Worm (Caenorhabditis elegans): ENCODE measurements around the gene tofu-7.

DNA sequence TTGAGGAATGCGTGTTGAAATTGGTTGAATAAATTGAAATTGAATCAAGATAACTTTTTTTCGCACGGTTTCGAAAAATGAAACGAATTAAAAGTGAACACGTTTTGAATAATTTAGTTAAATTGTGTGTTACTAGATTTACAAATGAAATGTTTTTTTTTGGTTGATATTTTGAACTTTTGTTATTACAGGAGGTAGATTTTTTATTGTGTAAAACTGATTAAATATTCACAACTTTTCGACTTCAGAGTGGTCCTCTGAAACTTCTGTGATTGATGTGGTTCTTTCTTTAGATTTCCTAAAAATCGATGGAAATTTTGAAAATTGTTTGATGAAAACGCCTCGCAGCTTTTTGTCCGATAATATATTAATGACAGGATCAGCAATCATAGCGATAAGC is 8.4 kb downstream of the tofu-7 start, which contains the start of gene ZK418.13:
- TF ChIP-seq Y53F4B.3 (GFP tag; IDR thresholded peaks at IDR 0.05) (no peak), sea-2 (GFP tag; IDR thresholded peaks at IDR 0.05) (no peak), mcd-1 (GFP tag; IDR thresholded peaks at IDR 0.05) (no peak), dpl-1 (GFP tag; optimal IDR thresholded peaks at IDR 0.05) (no peak), hsf-1 (GFP tag; IDR thresholded peaks at IDR 0.05) (no peak), egl-44 (GFP tag; IDR thresholded peaks at IDR 0.05) (no peak)

Measured in whole organism, young adult.